Worm (Caenorhabditis elegans) whole organism, L4/young adult: ENCODE results near the gene F47G9.4.

Experiments
- W03F9.2 ChIP-seq: fragments of 150-350 bp; optimal IDR thresholded peaks from 2 replicates; lab custom pipeline; 2014; ENCODE audit warnings: missing biosample characterization, missing genetic modification characterization
- dao-5 ChIP-seq: sonication (generic microtip); optimal IDR thresholded peaks from 2 replicates; lab custom pipeline; 2016; ENCODE audit warnings: missing genotype, missing genetic modification characterization, moderate library complexity, missing compliant biosample characterization

ce11 chrV:11282272-11282671 is 39.3 kb downstream of the F47G9.4 start, which contains the start of gene gly-20:
- TF ChIP-seq dao-5 (no peak), W03F9.2 (tag; lab: Kevin White, UChicago) (no peak)
